Worm (Caenorhabditis elegans) whole organism, early embryonic: ENCODE measurements around the gene K01D12.15.

Source experiments
- B0310.2 ChIP-seq: sonication (generic microtip); optimal IDR thresholded peaks from 2 replicates; lab custom pipeline; 2016; ENCODE audit warnings: mild to moderate bottlenecking, missing genetic modification characterization, missing compliant biosample characterization
- F13C5.2 ChIP-seq: sonication (generic microtip); optimal IDR thresholded peaks from 2 replicates; lab custom pipeline; 2017; ENCODE audit warnings: mild to moderate bottlenecking, missing genetic modification characterization, inconsistent platforms, missing compliant biosample characterization
- aly-1 ChIP-seq: sonication (generic microtip); optimal IDR thresholded peaks from 2 replicates; lab custom pipeline; 2016; ENCODE audit warnings: missing genetic modification characterization, missing compliant biosample characterization
- ama-1 ChIP-seq: fragments of 150-350 bp; optimal IDR thresholded peaks from 2 replicates; lab custom pipeline; 2014
- ceh-13 ChIP-seq: fragments of 200-800 bp; sonication (Bioruptor generic); optimal IDR thresholded peaks from 2 replicates; lab custom pipeline; 2018; ENCODE audit warnings: mild to moderate bottlenecking, missing genetic modification characterization, missing compliant biosample characterization
- ceh-36 ChIP-seq: sonication (generic microtip); optimal IDR thresholded peaks from 2 replicates; lab custom pipeline; 2016; ENCODE audit warnings: missing genetic modification characterization, inconsistent platforms, missing compliant biosample characterization
- ets-7 ChIP-seq: sonication (generic microtip); optimal IDR thresholded peaks from 2 replicates; lab custom pipeline; 2016; ENCODE audit warnings: missing genotype, missing genetic modification characterization, missing compliant biosample characterization
- flt-1 ChIP-seq: fragments of 200-800 bp; sonication (Bioruptor generic); IDR thresholded peaks from 2 replicates; pipeline ENCODE4 v1.3.6; 2022; ENCODE audit warnings: missing genetic modification characterization, missing compliant biosample characterization
- hmbx-1 ChIP-seq: sonication (generic microtip); optimal IDR thresholded peaks from 2 replicates; lab custom pipeline; 2016; ENCODE audit warnings: mild to moderate bottlenecking, missing genetic modification characterization, missing compliant biosample characterization
- hmg-4 ChIP-seq: fragments of 200-800 bp; sonication (Bioruptor generic); optimal IDR thresholded peaks from 2 replicates; lab custom pipeline; 2018; ENCODE audit warnings: mild to moderate bottlenecking, missing genetic modification characterization, missing compliant biosample characterization
- hnd-1 ChIP-seq: sonication (generic microtip); optimal IDR thresholded peaks from 2 replicates; lab custom pipeline; 2016; ENCODE audit warnings: missing genetic modification characterization, missing compliant biosample characterization
- pes-1 ChIP-seq: fragments of 200-800 bp; sonication (Bioruptor generic); IDR thresholded peaks from 2 replicates; pipeline ENCODE4 v1.3.6; 2022; ENCODE audit warnings: missing genetic modification reagents, missing genetic modification characterization, missing compliant biosample characterization
- scrt-1 ChIP-seq: fragments of 200-800 bp; sonication (Bioruptor generic); IDR thresholded peaks from 2 replicates; pipeline ENCODE4 v1.3.6; 2022; ENCODE audit warnings: missing genetic modification characterization, missing compliant biosample characterization
- sea-1 ChIP-seq: fragments of 200-800 bp; sonication (Bioruptor generic); conservative IDR thresholded peaks from 2 replicates; pipeline ENCODE4 v1.3.6; 2022; ENCODE audit warnings: missing genetic modification characterization, missing compliant biosample characterization
- tbx-11 ChIP-seq: fragments of 200-800 bp; sonication (Bioruptor generic); IDR thresholded peaks from 2 replicates; pipeline ENCODE4 v1.3.6; 2022; ENCODE audit warnings: missing genetic modification characterization, missing compliant biosample characterization
- tbx-37 ChIP-seq: fragments of 200-800 bp; sonication (Bioruptor generic); conservative IDR thresholded peaks from 2 replicates; pipeline ENCODE4 v1.3.6; 2022; ENCODE audit warnings: missing genetic modification reagents, missing genetic modification characterization, missing compliant biosample characterization
- tra-4 ChIP-seq: sonication (generic microtip); optimal IDR thresholded peaks from 2 replicates; lab custom pipeline; 2017; ENCODE audit warnings: missing genetic modification characterization, missing compliant biosample characterization

The K01D12.15 gene

DNA sequence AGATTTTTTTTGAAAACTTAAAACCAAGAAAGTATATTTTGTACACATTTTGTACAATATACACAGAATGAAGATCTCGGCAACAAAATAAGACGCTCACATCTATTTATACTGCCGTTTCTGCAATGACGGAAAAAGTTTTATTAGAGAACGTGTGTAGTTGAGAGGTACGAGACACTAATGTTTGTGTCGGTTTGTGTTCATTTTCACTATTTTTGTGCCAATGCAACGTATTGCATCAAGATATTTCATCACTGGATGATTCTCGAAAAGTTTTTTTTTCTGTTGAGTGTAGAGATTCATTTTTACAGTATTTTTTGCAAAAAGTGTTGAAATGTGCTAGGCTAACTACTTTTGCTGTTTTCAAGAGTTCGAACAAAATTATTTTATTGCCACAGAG lies 22.7 kb downstream of the K01D12.15 start:
- TF ChIP-seq aly-1 (no peak), tbx-11 (GFP tag; lab: Robert Waterston, UW) (no peak), hmg-4 (GFP tag; lab: Kevin White, UChicago) (no peak), ets-7 (tag; lab: Kevin White, UChicago) (no peak), hmbx-1 (tag; lab: Kevin White, UChicago) (no peak), pes-1 (GFP tag; lab: Robert Waterston, UW) (no peak), ama-1 (lab: Kevin White, UChicago) (no peak), B0310.2 (tag; lab: Kevin White, UChicago) (no peak), hnd-1 (tag; lab: Kevin White, UChicago) (no peak), ceh-36 (tag; lab: Kevin White, UChicago) (no peak), scrt-1 (no peak), tbx-37 (GFP tag; lab: Robert Waterston, UW) (no peak), ceh-13 (GFP tag; lab: Kevin White, UChicago) (no peak), flt-1 (GFP tag; lab: Robert Waterston, UW) (no peak), tra-4 (tag; lab: Kevin White, UChicago) (no peak)

DNA sequence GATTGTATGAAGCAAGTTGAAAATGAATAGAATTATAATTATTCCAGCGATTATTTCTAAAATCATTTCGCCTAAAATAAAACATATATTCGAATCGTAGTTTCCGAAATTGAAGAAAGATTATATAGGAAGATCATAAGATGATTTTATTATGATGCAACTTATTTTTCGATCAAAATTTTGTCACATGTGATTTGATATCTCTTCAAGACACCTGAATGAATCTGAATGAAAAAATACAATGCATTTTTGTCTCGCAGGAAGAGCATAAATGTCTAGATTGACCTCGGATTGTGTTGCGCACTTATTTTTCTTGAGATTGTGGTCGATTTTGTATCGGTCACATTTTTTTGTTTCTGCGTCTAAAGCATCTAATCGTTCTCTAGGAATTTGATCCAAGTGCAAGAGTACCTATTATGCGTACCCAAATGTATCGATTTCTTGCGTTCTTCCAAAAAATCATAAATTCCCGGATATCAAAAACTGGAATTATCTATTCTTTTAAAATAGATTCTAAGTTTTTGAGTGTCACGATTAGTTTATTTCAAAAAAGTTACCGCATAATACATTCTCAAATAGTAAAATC lies 24.3 kb downstream of the K01D12.15 start, which contains the start of gene hrg-2:
Gene hrg-2, minus strand, starts transcription at position 98 of the 586 bp plus-strand sequence.
- TF ChIP-seq ceh-13 (GFP tag; lab: Kevin White, UChicago) = no peak
- TF ChIP-seq ets-7 (tag; lab: Kevin White, UChicago) = no peak
- no peak for TF ChIP-seq aly-1
- TF ChIP-seq hmbx-1 (tag; lab: Kevin White, UChicago) = no peak
- no peak for TF ChIP-seq hnd-1 (tag; lab: Kevin White, UChicago)
- no peak for TF ChIP-seq sea-1
- no peak for TF ChIP-seq F13C5.2
- TF ChIP-seq tra-4 (tag; lab: Kevin White, UChicago) = no peak
- no peak for TF ChIP-seq ama-1 (lab: Kevin White, UChicago)
- TF ChIP-seq flt-1 (GFP tag; lab: Robert Waterston, UW) = no peak
- TF ChIP-seq tbx-11 (GFP tag; lab: Robert Waterston, UW) = no peak

DNA sequence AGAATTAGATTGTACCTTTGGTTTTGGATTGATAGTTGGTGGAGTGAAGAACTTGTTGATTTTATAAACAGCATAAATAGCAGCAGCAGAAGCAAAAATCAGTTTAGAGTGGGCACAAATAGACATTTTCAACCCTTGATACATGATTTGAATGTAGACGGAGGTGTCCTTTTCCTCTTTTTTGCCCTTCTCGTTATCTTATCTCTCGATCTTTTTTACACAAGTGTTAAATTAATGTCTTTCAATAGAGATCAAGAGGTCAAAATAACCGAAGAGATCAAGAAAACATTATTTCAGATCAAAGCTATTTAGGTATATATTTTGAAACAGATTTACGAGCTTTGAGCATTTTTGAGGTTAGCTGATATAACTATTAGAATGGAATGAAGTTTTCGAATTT lies 25.7 kb downstream of the K01D12.15 start, which contains the start of gene cdr-7:
Gene cdr-7, minus strand, starts transcription at position 205 of the 400 bp plus-strand sequence.
- TF ChIP-seq tbx-11 (GFP tag; lab: Robert Waterston, UW) (no peak), ceh-13 (GFP tag; lab: Kevin White, UChicago) (no peak), F13C5.2 (no peak), aly-1 (no peak), tbx-37 (GFP tag; lab: Robert Waterston, UW) (no peak), B0310.2 (tag; lab: Kevin White, UChicago) (no peak), pes-1 (GFP tag; lab: Robert Waterston, UW) (no peak), hnd-1 (tag; lab: Kevin White, UChicago) (no peak), tra-4 (tag; lab: Kevin White, UChicago) (no peak), ama-1 (lab: Kevin White, UChicago) (no peak), sea-1 (no peak), ceh-36 (tag; lab: Kevin White, UChicago) (no peak)

DNA sequence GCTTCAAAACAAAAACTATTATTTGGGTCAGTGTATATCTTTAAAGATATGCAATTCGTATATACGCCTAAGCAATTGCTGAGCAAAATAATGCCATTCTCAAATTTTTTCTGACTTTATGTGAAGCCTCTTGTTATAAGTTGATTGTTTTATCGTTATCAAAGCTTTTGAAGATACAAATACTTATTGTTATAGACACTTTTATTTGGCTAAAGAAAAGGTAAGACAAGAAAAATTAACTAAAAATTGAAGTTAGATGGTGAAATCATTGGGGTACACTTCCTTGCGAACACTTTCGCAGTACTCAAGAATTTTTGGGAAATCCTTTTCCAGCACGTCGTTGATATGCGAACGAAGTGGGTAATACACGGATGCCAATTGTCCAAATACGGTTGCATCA lies 26.1 kb downstream of the K01D12.15 start:
- TF ChIP-seq tra-4 (tag; lab: Kevin White, UChicago) (no peak), F13C5.2 (no peak), hnd-1 (tag; lab: Kevin White, UChicago) (no peak), hmg-4 (GFP tag; lab: Kevin White, UChicago) (no peak), scrt-1 (no peak), aly-1 (no peak), sea-1 (no peak), ceh-36 (tag; lab: Kevin White, UChicago) (no peak), tbx-11 (GFP tag; lab: Robert Waterston, UW) (no peak), flt-1 (GFP tag; lab: Robert Waterston, UW) (no peak), hmbx-1 (tag; lab: Kevin White, UChicago) (no peak), tbx-37 (GFP tag; lab: Robert Waterston, UW) (no peak)

DNA sequence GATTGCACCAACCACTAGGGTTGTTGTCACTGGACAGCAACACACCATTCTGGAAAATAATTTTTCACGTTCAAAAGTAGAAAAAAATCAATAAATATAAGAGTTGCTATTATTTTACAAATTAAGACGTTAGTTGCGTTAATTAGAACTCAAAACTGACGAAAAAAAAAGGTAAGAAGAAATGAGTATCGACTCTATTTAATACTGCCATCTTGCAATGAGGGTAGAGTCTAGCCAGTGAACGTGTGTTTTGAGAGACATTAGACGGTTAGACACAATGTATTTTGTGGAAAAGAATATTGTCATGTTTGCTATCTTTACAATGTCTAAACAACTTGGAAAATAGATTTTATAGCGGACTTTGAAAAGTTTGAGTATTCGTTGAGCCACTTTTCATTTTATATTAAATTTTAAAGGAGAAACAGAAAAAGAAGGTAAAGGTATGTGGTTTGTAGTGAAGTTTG lies 27.4 kb downstream of the K01D12.15 start, which contains the start of gene cdr-6:
Gene cdr-6, minus strand, starts transcription at position 51 of the 464 bp plus-strand sequence.
- no peak for TF ChIP-seq sea-1

DNA sequence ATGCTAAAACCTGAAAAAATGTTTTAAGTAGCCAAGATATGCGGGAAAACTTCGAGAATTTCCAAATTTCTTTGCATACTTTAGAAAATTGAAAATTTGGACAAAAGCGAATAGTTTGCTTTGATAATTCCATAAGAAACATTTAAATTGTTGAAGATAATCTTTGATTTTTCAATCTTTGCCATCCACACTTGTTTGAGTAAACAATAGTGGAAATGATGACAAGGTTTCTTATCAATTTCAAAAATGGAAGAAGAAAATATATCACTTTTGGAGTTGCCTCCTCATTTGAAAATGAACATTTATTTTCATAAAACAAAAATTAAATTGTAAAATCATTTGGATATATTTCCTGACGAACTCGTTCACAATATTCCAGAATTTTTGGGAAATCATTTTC lies 28.1 kb downstream of the K01D12.15 start:
- TF ChIP-seq hnd-1 (tag; lab: Kevin White, UChicago) (no peak), ama-1 (lab: Kevin White, UChicago) (no peak), flt-1 (GFP tag; lab: Robert Waterston, UW) (no peak), tra-4 (tag; lab: Kevin White, UChicago) (no peak), sea-1 (no peak), aly-1 (no peak), hmbx-1 (tag; lab: Kevin White, UChicago) (no peak), pes-1 (GFP tag; lab: Robert Waterston, UW) (no peak), B0310.2 (tag; lab: Kevin White, UChicago) (no peak), tbx-11 (GFP tag; lab: Robert Waterston, UW) (no peak)

DNA sequence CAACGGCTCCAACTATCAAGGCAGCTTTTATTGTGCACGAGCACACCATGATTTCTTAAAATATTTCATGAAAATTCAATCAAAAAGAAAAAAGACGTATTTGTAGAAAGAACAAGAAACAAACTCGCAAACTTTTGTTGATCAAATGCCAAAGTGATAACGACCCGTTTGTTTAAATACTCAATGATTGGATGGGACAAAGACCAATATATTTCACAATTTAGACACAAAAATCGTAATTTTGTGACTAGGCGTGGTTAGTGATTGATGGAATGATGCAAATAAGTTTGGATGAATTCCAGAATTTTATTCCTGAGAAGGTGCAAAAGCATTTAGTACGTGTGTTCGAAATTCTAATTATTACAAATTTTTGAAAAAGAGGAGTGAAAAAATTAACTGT lies 29.4 kb downstream of the K01D12.15 start, which contains the start of gene cdr-2:
Gene cdr-2, minus strand, starts transcription at position 54 of the 400 bp plus-strand sequence.
- no peak for TF ChIP-seq ets-7 (tag; lab: Kevin White, UChicago)
- TF ChIP-seq hnd-1 (tag; lab: Kevin White, UChicago) = no peak
- no peak for TF ChIP-seq tbx-37 (GFP tag; lab: Robert Waterston, UW)
- no peak for TF ChIP-seq tra-4 (tag; lab: Kevin White, UChicago)
- no peak for TF ChIP-seq sea-1
- TF ChIP-seq ama-1 (lab: Kevin White, UChicago) = no peak
- no peak for TF ChIP-seq B0310.2 (tag; lab: Kevin White, UChicago)
- no peak for TF ChIP-seq hmg-4 (GFP tag; lab: Kevin White, UChicago)
- no peak for TF ChIP-seq pes-1 (GFP tag; lab: Robert Waterston, UW)
- no peak for TF ChIP-seq scrt-1
- TF ChIP-seq ceh-13 (GFP tag; lab: Kevin White, UChicago) = no peak
- no peak for TF ChIP-seq ceh-36 (tag; lab: Kevin White, UChicago)
- no peak for TF ChIP-seq flt-1 (GFP tag; lab: Robert Waterston, UW)
- no peak for TF ChIP-seq tbx-11 (GFP tag; lab: Robert Waterston, UW)
